Fruit fly (Drosophila melanogaster) whole organism, adult: ENCODE measurements around the gene CG4461.

Source experiments
- CG11617 ChIP-seq: fragments of 200-800 bp; sonication (Bioruptor generic); optimal IDR thresholded peaks from 2 replicates; lab custom pipeline; 2017; ENCODE audit warnings: mild to moderate bottlenecking, missing biosample characterization, missing genetic modification reagents, missing genetic modification characterization
- CG12768 ChIP-seq: fragments of 200-800 bp; sonication (Bioruptor generic); optimal IDR thresholded peaks from 2 replicates; lab custom pipeline; 2017; ENCODE audit warnings: missing biosample characterization, missing genetic modification characterization, mild to moderate bottlenecking, moderate library complexity, missing genetic modification reagents
- CG14711 ChIP-seq: fragments of 200-800 bp; sonication (Bioruptor generic); optimal IDR thresholded peaks from 2 replicates; lab custom pipeline; 2018; ENCODE audit warnings: missing biosample characterization, mild to moderate bottlenecking, missing genetic modification characterization, moderate library complexity
- CG1620 ChIP-seq: fragments of 200-800 bp; sonication (Bioruptor generic); optimal IDR thresholded peaks from 2 replicates; lab custom pipeline; 2016; ENCODE audit warnings: missing biosample characterization, missing genetic modification characterization
- CG33017 ChIP-seq: fragments of 200-800 bp; sonication (Bioruptor generic); optimal IDR thresholded peaks from 2 replicates; lab custom pipeline; 2018; ENCODE audit warnings: missing biosample characterization, mild to moderate bottlenecking, missing genetic modification characterization, moderate library complexity
- CG5204 ChIP-seq: fragments of 200-800 bp; sonication (Bioruptor generic); optimal IDR thresholded peaks from 2 replicates; lab custom pipeline; 2016; ENCODE audit warnings: missing biosample characterization, missing genetic modification characterization
- CG7045 ChIP-seq: fragments of 200-800 bp; sonication (Bioruptor generic); optimal IDR thresholded peaks from 2 replicates; lab custom pipeline; 2017; ENCODE audit warnings: missing biosample characterization, mild to moderate bottlenecking, missing genetic modification characterization
- CG7101 ChIP-seq: fragments of 200-800 bp; sonication (Bioruptor generic); optimal IDR thresholded peaks from 2 replicates; lab custom pipeline; 2018; ENCODE audit warnings: missing biosample characterization, mild to moderate bottlenecking, missing genetic modification characterization, moderate library complexity
- Clk ChIP-seq: fragments of 200-800 bp; sonication (Bioruptor generic); optimal IDR thresholded peaks from 2 replicates; lab custom pipeline; 2017; ENCODE audit warnings: missing biosample characterization, missing genetic modification characterization
- Crg-1 ChIP-seq: fragments of 200-800 bp; sonication (Bioruptor generic); optimal IDR thresholded peaks from 2 replicates; lab custom pipeline; 2016; ENCODE audit warnings: missing biosample characterization, missing genetic modification characterization
- Hr96 ChIP-seq: fragments of 200-800 bp; sonication (Bioruptor generic); optimal IDR thresholded peaks from 2 replicates; lab custom pipeline; 2016; ENCODE audit warnings: missing biosample characterization, missing genetic modification characterization
- Mnt ChIP-seq: fragments of 200-800 bp; sonication (Bioruptor generic); optimal IDR thresholded peaks from 2 replicates; lab custom pipeline; 2016; ENCODE audit warnings: missing biosample characterization, mild to moderate bottlenecking, missing genetic modification characterization
- bab1 ChIP-seq: fragments of 200-800 bp; sonication (Bioruptor generic); optimal IDR thresholded peaks from 3 replicates; lab custom pipeline; 2019; ENCODE audit warnings: missing biosample characterization, mild to moderate bottlenecking, missing genetic modification characterization, moderate library complexity
- cic ChIP-seq: fragments of 200-800 bp; sonication (Bioruptor generic); optimal IDR thresholded peaks from 2 replicates; lab custom pipeline; 2017; ENCODE audit warnings: missing biosample characterization, mild to moderate bottlenecking, missing genetic modification characterization, moderate library complexity
- cnc ChIP-seq, 2 experiments: fragments of >200 bp; optimal IDR thresholded peaks; 2 replicates each; lab custom pipeline; 2017
- kay ChIP-seq: fragments of 200-800 bp; sonication (Bioruptor generic); peaks from one replicate; lab custom pipeline; 2016; ENCODE audit warnings: missing biosample characterization, missing genetic modification characterization, borderline replicate concordance
- ovo ChIP-seq: fragments of 200-800 bp; sonication (Bioruptor generic); optimal IDR thresholded peaks from 2 replicates; lab custom pipeline; 2016; ENCODE audit warnings: missing biosample characterization, missing genetic modification characterization
- pad ChIP-seq: fragments of 200-800 bp; sonication (Bioruptor generic); optimal IDR thresholded peaks from 3 replicates; lab custom pipeline; 2017; ENCODE audit warnings: missing biosample characterization, missing genetic modification characterization, mild to moderate bottlenecking, moderate library complexity, missing genetic modification reagents
- tj ChIP-seq: fragments of 200-800 bp; sonication (Bioruptor generic); optimal IDR thresholded peaks from 3 replicates; lab custom pipeline; 2017; ENCODE audit warnings: missing biosample characterization, mild to moderate bottlenecking, missing genetic modification characterization, moderate library complexity
- toe ChIP-seq: fragments of 200-800 bp; sonication (Bioruptor generic); optimal IDR thresholded peaks from 2 replicates; lab custom pipeline; 2016; ENCODE audit warnings: missing biosample characterization, missing genetic modification characterization

CG4461 gene

dm6 chr3L:9399013-9399750 lies 24.0 kb downstream of the CG4461 start, which contains the start of gene CG4080:
TSS of gene CG4080 (minus strand) at chr3L:9399227.
- peak; percentile 39 for TF ChIP-seq ovo
- no peak for TF ChIP-seq tj
- no peak for TF ChIP-seq CG5204 (GFP tag; lab: Kevin White, UChicago)
- TF ChIP-seq Clk (GFP tag; lab: Kevin White, UChicago): no peak
- peak; percentile 49 for TF ChIP-seq CG33017 (tag; lab: Kevin White, UChicago)
- peak; percentile 49 for TF ChIP-seq CG1620 (GFP tag; lab: Kevin White, UChicago)
- TF ChIP-seq Hr96 (GFP tag; lab: Kevin White, UChicago): no peak
- TF ChIP-seq bab1 (GFP tag; lab: Kevin White, UChicago): peak; percentile 42
- no peak for TF ChIP-seq CG12768 (GFP tag; lab: Kevin White, UChicago)
- TF ChIP-seq Crg-1 (GFP tag; lab: Kevin White, UChicago): peak; percentile 33
- peak; percentile 38 for TF ChIP-seq cic (GFP tag; lab: Kevin White, UChicago)
- no peak for TF ChIP-seq pad (GFP tag; lab: Kevin White, UChicago)
- no peak for TF ChIP-seq toe
- TF ChIP-seq kay (GFP tag; lab: Kevin White, UChicago): peak; percentile 98
- TF ChIP-seq CG14711: peak; percentile 43
- TF ChIP-seq CG7101 (tag; lab: Kevin White, UChicago): peak; percentile 37
- no peak for TF ChIP-seq CG7045 (GFP tag; lab: Kevin White, UChicago)
- TF ChIP-seq Mnt (GFP tag; lab: Kevin White, UChicago): peak; percentile 63
- peak; percentile 76 for TF ChIP-seq CG11617 (GFP tag; lab: Kevin White, UChicago)
- no peak for TF ChIP-seq cnc (optimal IDR thresholded peaks at IDR 0.05; lab: Kevin White, UChicago)

DNA sequence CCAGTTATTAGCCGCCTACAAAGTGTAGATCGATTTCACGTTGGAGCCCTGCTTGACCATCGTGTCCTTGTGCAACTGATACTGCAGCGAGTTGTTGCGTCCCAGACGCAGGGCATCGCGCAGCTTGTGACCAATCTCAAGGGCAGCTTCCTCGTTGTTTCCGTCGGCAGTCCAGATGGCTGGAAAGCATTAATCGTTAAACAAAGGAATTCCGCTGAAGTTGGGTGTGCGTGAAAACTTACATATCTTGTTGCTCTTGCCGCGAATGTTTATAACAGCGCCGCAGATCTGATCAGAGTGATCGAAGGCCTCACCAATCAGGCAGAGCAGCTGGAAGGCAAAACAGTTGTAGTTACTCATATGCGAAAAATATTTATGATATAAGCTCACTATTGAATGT lies 24.6 kb downstream of the CG4461 start:
- no peak for TF ChIP-seq CG7045 (GFP tag; lab: Kevin White, UChicago)
- no peak for TF ChIP-seq kay (GFP tag; lab: Kevin White, UChicago)
- TF ChIP-seq pad (GFP tag; lab: Kevin White, UChicago): no peak
- no peak for TF ChIP-seq toe
- TF ChIP-seq CG14711: no peak
- no peak for TF ChIP-seq ovo
- TF ChIP-seq Clk (GFP tag; lab: Kevin White, UChicago): no peak
- no peak for TF ChIP-seq bab1 (GFP tag; lab: Kevin White, UChicago)
- TF ChIP-seq Hr96 (GFP tag; lab: Kevin White, UChicago): no peak
- no peak for TF ChIP-seq CG11617 (GFP tag; lab: Kevin White, UChicago)
- TF ChIP-seq CG7101 (tag; lab: Kevin White, UChicago): no peak
- no peak for TF ChIP-seq CG5204 (GFP tag; lab: Kevin White, UChicago)

DNA sequence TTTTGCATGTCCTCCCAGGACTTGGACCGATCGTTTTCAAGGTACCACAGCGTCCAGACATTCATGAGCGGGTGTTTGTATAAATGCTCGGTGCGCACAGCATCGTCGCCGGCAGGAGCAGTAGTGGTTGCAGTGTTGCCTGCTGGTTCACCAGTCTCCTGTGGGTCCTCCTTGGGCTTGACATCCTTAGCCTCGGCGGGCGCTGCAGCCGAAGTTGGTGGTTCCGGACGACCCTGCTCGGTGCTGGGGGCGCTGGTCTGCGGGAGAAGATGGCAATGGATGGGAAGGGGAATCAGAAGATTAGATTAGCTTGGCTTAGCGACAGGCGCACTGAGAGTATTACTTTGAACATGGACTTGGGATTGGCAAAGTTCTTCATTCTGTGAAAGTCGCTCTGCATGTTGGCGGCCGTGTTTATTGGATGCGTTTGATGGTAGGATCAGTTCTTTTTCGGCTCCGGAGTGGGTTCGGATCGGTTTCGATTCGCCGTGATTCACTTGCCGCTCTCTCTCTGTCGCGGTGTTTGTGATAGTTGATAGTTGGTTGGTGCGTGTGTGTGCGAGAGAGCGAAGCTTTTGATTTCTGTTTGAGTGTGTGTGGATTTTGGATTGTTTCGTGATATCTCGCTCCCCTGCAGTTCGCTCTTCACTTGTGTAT lies 25.6 kb downstream of the CG4461 start:
- TF ChIP-seq Crg-1 (GFP tag; lab: Kevin White, UChicago): no peak
- no peak for TF ChIP-seq pad (GFP tag; lab: Kevin White, UChicago)
- no peak for TF ChIP-seq CG5204 (GFP tag; lab: Kevin White, UChicago)
- TF ChIP-seq Clk (GFP tag; lab: Kevin White, UChicago): no peak
- no peak for TF ChIP-seq CG12768 (GFP tag; lab: Kevin White, UChicago)
- no peak for TF ChIP-seq CG1620 (GFP tag; lab: Kevin White, UChicago)
- no peak for TF ChIP-seq tj
- no peak for TF ChIP-seq CG7045 (GFP tag; lab: Kevin White, UChicago)
- TF ChIP-seq ovo: no peak
- no peak for TF ChIP-seq Hr96 (GFP tag; lab: Kevin White, UChicago)
- TF ChIP-seq kay (GFP tag; lab: Kevin White, UChicago): no peak

DNA sequence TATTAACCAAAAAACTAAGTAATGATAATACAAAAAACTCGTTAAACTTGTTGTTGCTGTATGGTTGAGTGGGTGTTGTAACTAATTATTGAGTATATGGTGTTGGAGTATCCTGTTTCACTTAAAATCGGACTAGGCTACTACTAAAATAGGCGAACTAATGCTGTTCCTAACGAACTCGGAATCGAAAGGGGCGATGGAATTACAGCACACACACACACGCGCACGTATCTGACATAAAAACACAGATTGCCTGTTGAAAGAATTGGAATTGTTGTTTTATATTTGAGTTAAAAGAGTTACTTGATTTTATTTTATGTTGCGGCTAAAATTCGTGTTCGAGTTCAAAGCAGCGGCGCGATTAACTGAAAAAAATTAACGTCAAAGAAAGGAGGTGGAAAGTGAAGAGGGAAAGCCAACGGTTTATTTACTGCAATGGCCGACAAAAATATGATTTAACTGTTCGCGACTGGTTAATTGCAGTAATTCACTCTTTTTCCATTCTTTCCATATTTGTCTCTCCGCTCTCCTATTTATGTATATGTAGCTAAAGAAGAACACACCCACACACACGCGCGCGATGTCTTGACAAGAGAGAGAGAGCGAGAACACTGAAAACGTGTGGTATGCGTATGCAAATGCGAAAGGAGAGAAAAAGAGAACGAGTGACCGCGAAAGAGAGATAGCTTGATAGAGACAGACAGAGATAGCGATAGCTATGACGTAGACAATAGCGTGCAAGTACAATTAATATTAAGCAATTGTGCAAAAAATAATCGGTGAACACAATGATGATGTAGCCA lies 26.3 kb downstream of the CG4461 start:
- TF ChIP-seq CG33017 (tag; lab: Kevin White, UChicago) (no peak), cic (GFP tag; lab: Kevin White, UChicago) (no peak), kay (GFP tag; lab: Kevin White, UChicago) (peak; percentile 96), pad (GFP tag; lab: Kevin White, UChicago) (peak; percentile 87), tj (peak; percentile 74), ovo (peak; percentile 93), CG12768 (GFP tag; lab: Kevin White, UChicago) (peak; percentile 13)

DNA sequence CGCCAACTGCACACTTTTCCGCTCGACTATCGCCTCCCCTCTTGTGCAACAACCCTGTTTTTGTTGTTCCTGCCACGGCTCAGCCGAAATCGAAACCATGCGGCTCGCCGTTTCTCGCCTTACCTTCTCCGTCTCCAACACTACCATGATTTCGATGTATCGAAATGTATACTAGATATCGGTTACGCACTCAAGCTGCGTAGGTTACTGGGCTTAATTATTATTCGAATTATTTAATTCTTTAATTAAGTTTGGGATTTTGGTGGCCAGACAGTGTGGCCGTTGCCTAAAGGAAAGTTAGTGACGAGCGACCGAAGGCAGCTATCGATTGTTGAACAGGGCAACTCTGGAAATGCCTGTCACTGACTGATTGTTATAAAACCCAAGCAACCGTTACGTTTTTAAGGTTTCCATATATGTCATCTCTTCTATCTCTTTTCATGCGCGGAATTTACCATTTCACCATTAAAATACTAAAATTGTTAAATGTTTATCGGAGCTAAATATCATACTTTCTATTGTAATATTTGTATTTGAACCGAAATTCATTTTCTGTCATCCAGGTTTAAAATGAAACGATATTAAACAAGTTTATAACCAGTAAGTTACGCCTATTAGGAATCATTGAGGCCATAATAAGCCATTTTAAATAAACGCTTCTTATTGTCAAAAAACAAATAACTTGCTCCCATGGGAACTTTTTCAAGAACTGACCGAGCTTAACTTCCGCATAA lies 27.1 kb downstream of the CG4461 start, which contains the start of gene eIF4E1:
Gene eIF4E1, minus strand, starts transcription at position 304 of the 734 bp plus-strand sequence.
- TF ChIP-seq bab1 (GFP tag; lab: Kevin White, UChicago) (peak; percentile 9), CG14711 (peak; percentile 87), CG7101 (tag; lab: Kevin White, UChicago) (no peak), pad (GFP tag; lab: Kevin White, UChicago) (no peak), Mnt (GFP tag; lab: Kevin White, UChicago) (peak; percentile 78), CG5204 (GFP tag; lab: Kevin White, UChicago) (no peak), toe (no peak), cnc (optimal IDR thresholded peaks at IDR 0.05; lab: Kevin White, UChicago) (no peak), CG7045 (GFP tag; lab: Kevin White, UChicago) (no peak), cic (GFP tag; lab: Kevin White, UChicago) (no peak), kay (GFP tag; lab: Kevin White, UChicago) (peak; percentile 38), tj (peak; percentile 38), ovo (no peak), CG12768 (GFP tag; lab: Kevin White, UChicago) (no peak), Hr96 (GFP tag; lab: Kevin White, UChicago) (no peak)
